Fruit fly (Drosophila melanogaster): ENCODE measurements around the gene Girdin.

Girdin gene

dm6 chr3L:3178530-3179096, at the start of gene Girdin, which contains the start of gene MnM:
Gene Girdin, plus strand, starts transcription at chr3L:3178930.
Gene MnM, minus strand, starts transcription at chr3L:3178580.
- no peak for TF ChIP-seq Sin3A (optimal IDR thresholded peaks at IDR 0.05)
- TF ChIP-seq psq (optimal IDR thresholded peaks at IDR 0.05): no peak
- TF ChIP-seq ttk (optimal IDR thresholded peaks at IDR 0.05): no peak
- no peak for TF ChIP-seq insv (optimal IDR thresholded peaks at IDR 0.05)
- TF ChIP-seq h (optimal IDR thresholded peaks at IDR 0.05): no peak
- no peak for TF ChIP-seq Myc (optimal IDR thresholded peaks at IDR 0.05)

dm6 chr3L:3134064-3134545, 44.6 kb upstream of the Girdin start:
- TF ChIP-seq insv (optimal IDR thresholded peaks at IDR 0.05) (no peak), h (optimal IDR thresholded peaks at IDR 0.05) (no peak), ttk (optimal IDR thresholded peaks at IDR 0.05) (no peak), Myc (optimal IDR thresholded peaks at IDR 0.05) (no peak), Sin3A (optimal IDR thresholded peaks at IDR 0.05) (no peak), psq (optimal IDR thresholded peaks at IDR 0.05) (no peak)

dm6 chr3L:3141411-3141810, 37.3 kb upstream of the Girdin start:
- no peak for TF ChIP-seq Myc (optimal IDR thresholded peaks at IDR 0.05)
- TF ChIP-seq insv (optimal IDR thresholded peaks at IDR 0.05): no peak
- TF ChIP-seq h (optimal IDR thresholded peaks at IDR 0.05): no peak
- no peak for TF ChIP-seq ttk (optimal IDR thresholded peaks at IDR 0.05)
- TF ChIP-seq Sin3A (optimal IDR thresholded peaks at IDR 0.05): no peak
- TF ChIP-seq psq (optimal IDR thresholded peaks at IDR 0.05): no peak

- no peak for TF ChIP-seq Sin3A (optimal IDR thresholded peaks at IDR 0.05)
- no peak for TF ChIP-seq psq (optimal IDR thresholded peaks at IDR 0.05)
- no peak for TF ChIP-seq insv (optimal IDR thresholded peaks at IDR 0.05)
- TF ChIP-seq h (optimal IDR thresholded peaks at IDR 0.05): no peak
- no peak for TF ChIP-seq Myc (optimal IDR thresholded peaks at IDR 0.05)
- TF ChIP-seq ttk (optimal IDR thresholded peaks at IDR 0.05): no peak
Observed at dm6 chr3L:3142516-3143382, 36.0 kb upstream of the Girdin start.

DNA sequence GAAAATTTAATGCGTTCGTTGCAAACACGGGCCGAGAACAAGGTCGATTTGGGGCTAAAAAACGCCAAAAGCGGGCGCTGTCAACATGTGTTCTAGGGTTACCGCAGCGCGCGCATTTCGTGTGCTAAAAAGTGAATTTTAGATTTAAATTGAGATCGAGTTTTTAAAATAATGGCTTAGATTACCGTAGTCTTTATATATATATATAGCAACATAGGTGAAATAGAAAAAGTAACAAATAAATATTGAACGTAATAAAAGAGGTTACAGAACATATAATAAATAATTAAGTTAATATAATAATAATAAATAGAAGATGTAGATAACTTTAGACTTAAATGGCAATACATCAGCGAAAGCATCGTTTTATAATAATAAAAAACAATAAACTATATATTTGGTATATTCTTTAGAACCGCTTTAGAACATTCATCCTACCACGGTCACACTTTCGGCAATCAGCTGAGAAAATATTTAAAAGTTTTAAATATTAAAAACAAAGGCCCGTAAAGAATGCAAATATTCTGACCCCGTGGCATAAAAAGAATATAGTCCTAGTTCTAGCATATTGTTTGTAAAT, 35.3 kb upstream of the Girdin start, which contains the start of the genes CG11537 and Alg2:
CG11537 (minus strand) TSS at position 75 of the 580 bp plus-strand sequence.
Alg2 (plus strand) TSS at position 426 of the 580 bp plus-strand sequence.
- no peak for TF ChIP-seq Myc (optimal IDR thresholded peaks at IDR 0.05)
- TF ChIP-seq ttk (optimal IDR thresholded peaks at IDR 0.05): no peak
- TF ChIP-seq Sin3A (optimal IDR thresholded peaks at IDR 0.05): no peak
- no peak for TF ChIP-seq h (optimal IDR thresholded peaks at IDR 0.05)
- TF ChIP-seq insv (optimal IDR thresholded peaks at IDR 0.05): no peak
- TF ChIP-seq psq (optimal IDR thresholded peaks at IDR 0.05): no peak

dm6 chr3L:3148125-3149059, 30.3 kb upstream of the Girdin start, which contains the start of the genes Usp5 and BtbVII:
Gene Usp5, minus strand, starts transcription at chr3L:3148358.
Gene BtbVII, plus strand, starts transcription at chr3L:3148646.
- TF ChIP-seq h (optimal IDR thresholded peaks at IDR 0.05) (no peak), Sin3A (optimal IDR thresholded peaks at IDR 0.05) (no peak), insv (optimal IDR thresholded peaks at IDR 0.05) (no peak), psq (optimal IDR thresholded peaks at IDR 0.05) (no peak), Myc (optimal IDR thresholded peaks at IDR 0.05) (no peak), ttk (optimal IDR thresholded peaks at IDR 0.05) (no peak)

dm6 chr3L:3149060-3149872, 29.5 kb upstream of the Girdin start:
- TF ChIP-seq ttk (optimal IDR thresholded peaks at IDR 0.05) (no peak), h (optimal IDR thresholded peaks at IDR 0.05) (no peak), insv (optimal IDR thresholded peaks at IDR 0.05) (no peak), psq (optimal IDR thresholded peaks at IDR 0.05) (no peak), Myc (optimal IDR thresholded peaks at IDR 0.05) (no peak), Sin3A (optimal IDR thresholded peaks at IDR 0.05) (no peak)

DNA sequence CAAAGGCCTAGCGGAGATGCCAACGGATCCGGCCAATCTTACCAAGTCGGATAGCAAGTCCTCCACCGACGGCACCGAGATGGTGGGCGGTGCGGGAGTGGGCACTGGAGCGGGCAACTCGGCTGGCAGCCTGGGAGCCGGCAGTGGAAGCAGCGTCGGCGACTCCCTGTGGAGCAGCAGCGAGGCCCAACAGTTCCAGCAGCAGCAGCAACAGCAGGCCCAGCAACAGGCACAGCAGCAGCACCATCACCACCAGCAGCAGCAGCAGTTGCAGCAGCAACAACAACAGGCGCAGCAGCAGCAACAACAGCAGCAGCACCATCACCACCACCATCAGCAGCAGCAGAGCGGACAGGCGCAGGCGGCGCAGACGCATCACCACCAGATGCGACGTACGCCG, 28.4 kb upstream of the Girdin start:
- no peak for TF ChIP-seq Sin3A (optimal IDR thresholded peaks at IDR 0.05)
- TF ChIP-seq Myc (optimal IDR thresholded peaks at IDR 0.05): no peak

DNA sequence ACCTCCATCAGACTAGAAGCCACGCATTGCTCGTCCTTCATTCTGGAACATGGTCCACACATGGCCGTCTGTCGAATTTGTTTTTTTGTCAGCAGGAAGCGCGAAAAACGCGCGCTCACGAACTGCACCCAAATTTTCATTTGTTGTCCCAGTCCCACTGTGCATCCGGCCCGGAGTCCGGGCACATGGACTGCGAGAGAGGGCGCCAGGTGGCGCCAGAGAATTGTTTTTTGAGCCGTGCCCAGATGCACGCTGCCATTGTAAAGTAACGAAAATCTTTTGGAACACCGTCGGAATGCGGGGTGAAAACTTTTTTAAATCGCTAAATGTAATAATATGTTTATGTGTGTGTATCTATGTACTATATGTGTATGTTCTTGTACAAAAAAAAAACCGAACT, 21.1 kb upstream of the Girdin start:
- TF ChIP-seq insv (optimal IDR thresholded peaks at IDR 0.05) (no peak), h (optimal IDR thresholded peaks at IDR 0.05) (no peak), Sin3A (optimal IDR thresholded peaks at IDR 0.05) (no peak), Myc (optimal IDR thresholded peaks at IDR 0.05) (no peak), psq (optimal IDR thresholded peaks at IDR 0.05) (no peak), ttk (optimal IDR thresholded peaks at IDR 0.05) (no peak)

All from Kc167 (cell line).